Fruit fly (Drosophila melanogaster): ENCODE data around the gene osk.
A peak's percentile ranks its signal among the peaks of the same experiment; 100 is the strongest.

The osk gene

dm6 chr3R:8925924-8926553 is 8.9 kb upstream of the osk start:
- peak; percentile 58 for TF ChIP-seq CG17801 (GFP tag; optimal IDR thresholded peaks at IDR 0.05; ENCODE audit: partially characterized antibody)

dm6 chr3R:8926554-8926951 is 8.4 kb upstream of the osk start:
- TF ChIP-seq CG17801 (GFP tag; optimal IDR thresholded peaks at IDR 0.05; ENCODE audit: partially characterized antibody): no peak

dm6 chr3R:8927052-8927816 is 7.7 kb upstream of the osk start:
- TF ChIP-seq CG17801 (GFP tag; optimal IDR thresholded peaks at IDR 0.05; ENCODE audit: partially characterized antibody): no peak

dm6 chr3R:8927817-8928625 is 6.9 kb upstream of the osk start:
- peak; percentile 87 for TF ChIP-seq CG17801 (GFP tag; optimal IDR thresholded peaks at IDR 0.05; ENCODE audit: partially characterized antibody)

dm6 chr3R:8929703-8930102 is 5.2 kb upstream of the osk start:
- no peak for TF ChIP-seq CG17801 (GFP tag; optimal IDR thresholded peaks at IDR 0.05; ENCODE audit: partially characterized antibody)

- peak; percentile 69 for TF ChIP-seq CG17801 (GFP tag; optimal IDR thresholded peaks at IDR 0.05; ENCODE audit: partially characterized antibody)
These were observed 4.5 kb upstream of the osk start for dm6 chr3R:8930165-8931063.

dm6 chr3R:8931064-8931419 is 3.9 kb upstream of the osk start:
- no peak for TF ChIP-seq CG17801 (GFP tag; optimal IDR thresholded peaks at IDR 0.05; ENCODE audit: partially characterized antibody)

- peak; percentile 47 for TF ChIP-seq CG17801 (GFP tag; optimal IDR thresholded peaks at IDR 0.05; ENCODE audit: partially characterized antibody)
These were observed 3.1 kb upstream of the osk start, which contains the start of gene pyd for dm6 chr3R:8931777-8932345. pyd (minus strand) TSS chr3R:8931896.

dm6 chr3R:8932741-8933140 is 2.2 kb upstream of the osk start:
- TF ChIP-seq CG17801 (GFP tag; optimal IDR thresholded peaks at IDR 0.05; ENCODE audit: partially characterized antibody): no peak

- TF ChIP-seq CG17801 (GFP tag; optimal IDR thresholded peaks at IDR 0.05; ENCODE audit: partially characterized antibody): no peak
These were observed 3.8 kb downstream of the osk start, which contains the start of gene ScsbetaA for dm6 chr3R:8938494-8939404. ScsbetaA (plus strand) TSS chr3R:8938724.

- TF ChIP-seq CG17801 (GFP tag; optimal IDR thresholded peaks at IDR 0.05; ENCODE audit: partially characterized antibody): peak; percentile 39
These were observed 4.8 kb downstream of the osk start for dm6 chr3R:8939750-8940149.

- TF ChIP-seq CG17801 (GFP tag; optimal IDR thresholded peaks at IDR 0.05; ENCODE audit: partially characterized antibody): no peak
These were observed 9.9 kb downstream of the osk start, which contains the start of gene CG11964 for dm6 chr3R:8944866-8945265. CG11964 (minus strand) TSS chr3R:8945020.

All from ovary, adult (tissue).